Fruit fly (Drosophila melanogaster) whole organism, wandering third instar larva: ENCODE measurements around the gene Cyp4d2.

Experiments used
- Abd-B ChIP-seq: fragments of >200 bp; optimal IDR thresholded peaks from 2 replicates; lab custom pipeline; 2017; ENCODE audit warnings: missing biosample characterization, missing genetic modification characterization
- CG32264 ChIP-seq: fragments of 200-800 bp; sonication (Bioruptor generic); optimal IDR thresholded peaks from 2 replicates; lab custom pipeline; 2016; ENCODE audit warnings: missing biosample characterization, missing genetic modification characterization
- CG9705 ChIP-seq: fragments of 200-800 bp; sonication (Bioruptor generic); optimal IDR thresholded peaks from 2 replicates; lab custom pipeline; 2018; ENCODE audit warnings: missing biosample characterization, mild to moderate bottlenecking, missing genetic modification characterization
- CrebA ChIP-seq: fragments of 200-800 bp; sonication (Bioruptor generic); optimal IDR thresholded peaks from 2 replicates; lab custom pipeline; 2016; ENCODE audit warnings: missing biosample characterization, mild to moderate bottlenecking, missing genetic modification characterization, borderline replicate concordance
- Dfd ChIP-seq: fragments of >200 bp; optimal IDR thresholded peaks from 2 replicates; lab custom pipeline; 2017; ENCODE audit warnings: missing biosample characterization, missing genetic modification characterization
- Dif ChIP-seq: fragments of 200-275, 200-300 bp; sonication (Bioruptor generic); optimal IDR thresholded peaks from 2 replicates; lab custom pipeline; 2018; ENCODE audit warnings: missing biosample characterization, missing genetic modification characterization; ENCODE audit not compliant: partially characterized antibody
- GATAd ChIP-seq: sonication (Bioruptor generic); optimal IDR thresholded peaks from 2 replicates; lab custom pipeline; 2016; ENCODE audit warnings: missing biosample characterization, missing genetic modification characterization
- HLH106 ChIP-seq: fragments of 200-800 bp; optimal IDR thresholded peaks from 3 replicates; lab custom pipeline; 2019; ENCODE audit warnings: missing biosample characterization, mild to moderate bottlenecking, missing genetic modification characterization, moderate library complexity
- Hnf4 ChIP-seq: fragments of 200-800 bp; sonication (Bioruptor generic); optimal IDR thresholded peaks from 2 replicates; lab custom pipeline; 2016; ENCODE audit warnings: missing biosample characterization, mild to moderate bottlenecking, missing genetic modification characterization
- Hr78 ChIP-seq: fragments of >200 bp; optimal IDR thresholded peaks from 2 replicates; lab custom pipeline; 2017; ENCODE audit warnings: missing biosample characterization, missing genetic modification characterization
- Hr83 ChIP-seq: fragments of 200-300 bp; sonication (Bioruptor generic); optimal IDR thresholded peaks from 2 replicates; lab custom pipeline; 2016; ENCODE audit warnings: missing biosample characterization, mild to moderate bottlenecking, missing genetic modification characterization, moderate library complexity; ENCODE audit not compliant: poor library complexity, severe bottlenecking
- Jra ChIP-seq: sonication (Bioruptor generic); optimal IDR thresholded peaks from 2 replicates; lab custom pipeline; 2016; ENCODE audit warnings: missing biosample characterization, missing genetic modification characterization
- Mio ChIP-seq: sonication (Bioruptor generic); optimal IDR thresholded peaks from 2 replicates; lab custom pipeline; 2016; ENCODE audit warnings: missing biosample characterization, missing genetic modification characterization
- Myc ChIP-seq: fragments of >200 bp; optimal IDR thresholded peaks from 2 replicates; lab custom pipeline; 2017
- N ChIP-seq: fragments of >200 bp; optimal IDR thresholded peaks from 2 replicates; lab custom pipeline; 2018; ENCODE audit warnings: missing biosample characterization, missing external identifiers, missing genetic modification characterization
- OdsH ChIP-seq: fragments of 200-800 bp; sonication (Bioruptor generic); optimal IDR thresholded peaks from 2 replicates; lab custom pipeline; 2016; ENCODE audit warnings: missing biosample characterization, mild to moderate bottlenecking, missing genetic modification characterization
- Rel ChIP-seq, 2 experiments: fragments of 200-800 bp; sonication (Bioruptor generic) in 1 of 2; optimal IDR thresholded peaks; 2 replicates in 1 of 2; 3 replicates in 1 of 2; lab custom pipeline; 2016 to 2019; ENCODE audit warnings: mild to moderate bottlenecking in 2 of 2, missing biosample characterization in 2 of 2, missing genetic modification characterization in 2 of 2, moderate library complexity in 1 of 2
- Sp1 ChIP-seq: fragments of 200-800 bp; sonication (Bioruptor generic); optimal IDR thresholded peaks from 3 replicates; lab custom pipeline; 2019; ENCODE audit warnings: missing biosample characterization, mild to moderate bottlenecking, missing genetic modification characterization, moderate library complexity
- Vsx2 ChIP-seq: fragments of 200-300, 225-300 bp; sonication (Bioruptor generic); optimal IDR thresholded peaks from 2 replicates; lab custom pipeline; 2018; ENCODE audit warnings: missing biosample characterization, missing genetic modification characterization; ENCODE audit not compliant: partially characterized antibody
- br ChIP-seq: fragments of 200-800 bp; sonication (Bioruptor generic); optimal IDR thresholded peaks from 2 replicates; lab custom pipeline; 2016; ENCODE audit warnings: missing biosample characterization, missing genetic modification characterization
- brk ChIP-seq: fragments of 200-800 bp; sonication (Bioruptor generic); optimal IDR thresholded peaks from 2 replicates; lab custom pipeline; 2016; ENCODE audit warnings: missing biosample characterization, mild to moderate bottlenecking, missing genetic modification characterization
- dl ChIP-seq, 2 experiments: fragments of 175-275, 200-275 bp in 1 of 2; fragments of 200-275 bp in 1 of 2; sonication (Bioruptor generic); optimal IDR thresholded peaks; lab custom pipeline; 2018; ENCODE audit warnings: mild to moderate bottlenecking in 2 of 2, missing biosample characterization in 2 of 2, missing genetic modification characterization in 2 of 2, moderate library complexity in 2 of 2; ENCODE audit not compliant: partially characterized antibody in 2 of 2, insufficient read depth in 1 of 2
- dmrt93B ChIP-seq: fragments of 200-800 bp; sonication (Bioruptor generic); optimal IDR thresholded peaks from 2 replicates; lab custom pipeline; 2018; ENCODE audit warnings: missing biosample characterization, mild to moderate bottlenecking, missing genetic modification characterization
- dsf ChIP-seq: sonication (Bioruptor generic); optimal IDR thresholded peaks from 2 replicates; lab custom pipeline; 2016; ENCODE audit warnings: missing biosample characterization, missing genetic modification characterization, borderline replicate concordance
- ey ChIP-seq: fragments of 200-800 bp; sonication (Bioruptor generic); optimal IDR thresholded peaks from 2 replicates; lab custom pipeline; 2016; ENCODE audit warnings: missing biosample characterization, missing genetic modification characterization
- foxo ChIP-seq, 2 experiments: fragments of 200-800 bp; sonication (Bioruptor generic); optimal IDR thresholded peaks; 2 replicates in 1 of 2; 3 replicates in 1 of 2; lab custom pipeline; 2016 to 2017; ENCODE audit warnings: missing biosample characterization in 2 of 2, missing genetic modification characterization in 2 of 2
- fru ChIP-seq: fragments of 200-800 bp; sonication (Bioruptor generic); optimal IDR thresholded peaks from 3 replicates; lab custom pipeline; 2016; ENCODE audit warnings: missing biosample characterization, mild to moderate bottlenecking, missing genetic modification characterization
- h ChIP-seq: fragments of 200-800 bp; sonication (Bioruptor generic); optimal IDR thresholded peaks from 3 replicates; lab custom pipeline; 2016; ENCODE audit warnings: missing biosample characterization, mild to moderate bottlenecking, missing genetic modification characterization
- jim ChIP-seq: fragments of 175-275, 200-325 bp; sonication (Bioruptor generic); optimal IDR thresholded peaks from 2 replicates; lab custom pipeline; 2016; ENCODE audit warnings: missing biosample characterization, mild to moderate bottlenecking, missing genetic modification characterization
- lola ChIP-seq: fragments of >200 bp; optimal IDR thresholded peaks from 2 replicates; lab custom pipeline; 2017; ENCODE audit warnings: missing biosample characterization, missing genetic modification characterization
- pan ChIP-seq: fragments of >200 bp; optimal IDR thresholded peaks from 2 replicates; lab custom pipeline; 2017
- psq ChIP-seq: fragments of 200-800 bp; sonication (Bioruptor generic); optimal IDR thresholded peaks from 3 replicates; lab custom pipeline; 2017; ENCODE audit warnings: missing biosample characterization, mild to moderate bottlenecking, missing genetic modification characterization, moderate library complexity
- rgr ChIP-seq: fragments of 200-800 bp; sonication (Bioruptor generic); optimal IDR thresholded peaks from 3 replicates; lab custom pipeline; 2016; ENCODE audit warnings: missing biosample characterization, mild to moderate bottlenecking, missing genetic modification characterization
- sage ChIP-seq: fragments of 200-800 bp; sonication (Bioruptor generic); optimal IDR thresholded peaks from 2 replicates; lab custom pipeline; 2016; ENCODE audit warnings: missing biosample characterization, mild to moderate bottlenecking, missing genetic modification characterization
- sv ChIP-seq: fragments of 200-800 bp; sonication (Bioruptor generic); optimal IDR thresholded peaks from 3 replicates; lab custom pipeline; 2016; ENCODE audit warnings: missing biosample characterization, missing genetic modification characterization
- tai ChIP-seq: sonication (Bioruptor generic); optimal IDR thresholded peaks from 2 replicates; lab custom pipeline; 2016; ENCODE audit warnings: missing biosample characterization, missing genetic modification characterization
- usp ChIP-seq: fragments of >200 bp; optimal IDR thresholded peaks from 2 replicates; lab custom pipeline; 2017; ENCODE audit warnings: missing biosample characterization, missing genetic modification characterization
- woc ChIP-seq: sonication (Bioruptor generic); optimal IDR thresholded peaks from 2 replicates; lab custom pipeline; 2016; ENCODE audit warnings: missing biosample characterization, mild to moderate bottlenecking, missing genetic modification characterization

Gene Cyp4d2

DNA sequence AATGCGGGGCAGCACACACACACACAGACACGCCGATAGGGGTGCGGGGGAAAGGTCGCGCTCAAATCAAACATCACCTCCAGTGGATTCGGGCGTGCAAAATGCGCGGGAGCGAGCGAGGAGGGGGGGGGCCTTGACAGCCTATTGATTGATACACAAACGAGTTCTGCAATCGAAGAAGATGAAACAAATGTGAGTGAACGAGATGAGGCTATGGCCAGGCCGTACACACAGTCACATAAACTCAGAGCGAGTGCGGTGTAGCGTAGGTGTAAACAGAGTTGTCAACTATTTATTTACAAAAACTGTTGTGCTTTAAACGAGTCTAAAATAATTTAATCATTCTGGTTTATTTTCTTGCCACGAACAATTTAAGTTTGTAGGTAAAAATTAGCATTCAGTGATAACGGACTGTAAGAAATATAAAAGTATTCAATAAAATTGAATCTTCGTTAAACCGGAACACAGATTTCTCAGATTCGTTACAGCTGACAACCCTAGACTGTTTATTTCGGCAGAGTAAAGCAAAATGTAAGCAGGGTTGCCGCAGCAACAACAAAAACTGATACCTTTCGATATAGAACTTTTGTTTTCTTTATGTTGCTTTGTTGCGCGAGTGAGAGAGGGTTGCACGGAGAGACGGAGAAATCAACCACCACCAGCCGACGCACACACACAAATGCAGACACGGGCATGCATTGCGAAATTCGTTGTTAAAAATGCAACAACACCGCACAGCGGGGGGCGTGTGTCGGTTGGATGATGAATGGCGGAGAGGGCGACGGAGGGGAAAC lies 40.6 kb upstream of the Cyp4d2 start:
- TF ChIP-seq Jra (peak; percentile 87), Rel (GFP tag; optimal IDR thresholded peaks at IDR 0.05; lab: Kevin White, UChicago) (peak; percentile 64), Rel (tag; optimal IDR thresholded peaks at IDR 0.05; lab: Kevin White, UChicago) (peak; percentile 93), jim (GFP tag; lab: Kevin White, UChicago) (peak; percentile 82), woc (peak; percentile 88), Dif (peak; percentile 57), Hnf4 (GFP tag; lab: Kevin White, UChicago) (peak; percentile 83), lola (GFP tag; lab: Kevin White, UChicago) (no peak), dmrt93B (peak; percentile 93), CrebA (GFP tag; lab: Kevin White, UChicago) (peak; percentile 66), br (GFP tag; lab: Kevin White, UChicago) (peak; percentile 91), h (GFP tag; lab: Kevin White, UChicago) (peak; percentile 95), Dfd (peak; percentile 40), GATAd (GFP tag; lab: Kevin White, UChicago) (no peak), N (GFP tag; lab: Kevin White, UChicago) (no peak), tai (GFP tag; lab: Kevin White, UChicago) (peak; percentile 87), psq (peak; percentile 89), sv (GFP tag; lab: Kevin White, UChicago) (peak; percentile 77), Mio (peak; percentile 52), sage (GFP tag; lab: Kevin White, UChicago) (peak; percentile 83), foxo (GFP tag; optimal IDR thresholded peaks at IDR 0.05; lab: Kevin White, UChicago) (peak; percentile 37 to 94), Sp1 (GFP tag; lab: Kevin White, UChicago) (peak; percentile 96), rgr (GFP tag; lab: Kevin White, UChicago) (peak; percentile 92), HLH106 (tag; lab: Kevin White, UChicago) (peak; percentile 96), dsf (peak; percentile 70), ey (GFP tag; lab: Kevin White, UChicago) (peak; percentile 95), fru (peak; percentile 94), Myc (lab: Kevin White, UChicago) (no peak), brk (peak; percentile 80), Hr83 (peak; percentile 37), OdsH (GFP tag; lab: Kevin White, UChicago) (peak; percentile 92), Vsx2 (GFP tag; lab: Kevin White, UChicago) (peak; percentile 68), pan (no peak), usp (GFP tag; lab: Kevin White, UChicago) (no peak), CG32264 (GFP tag; lab: Kevin White, UChicago) (peak; percentile 58), dl (GFP tag; optimal IDR thresholded peaks at IDR 0.05; lab: Kevin White, UChicago; ENCODE audit: insufficient read depth in 1 of 2, partially characterized antibody in 2 of 2) (peak in 1 of 2 experiments; percentile 55), Hr78 (GFP tag; lab: Kevin White, UChicago) (no peak), CG9705 (GFP tag; lab: Kevin White, UChicago) (peak; percentile 94), Abd-B (GFP tag; lab: Kevin White, UChicago) (no peak)

- TF ChIP-seq dmrt93B (no peak), CrebA (GFP tag; lab: Kevin White, UChicago) (no peak), Sp1 (GFP tag; lab: Kevin White, UChicago) (no peak), Rel (GFP tag; optimal IDR thresholded peaks at IDR 0.05; lab: Kevin White, UChicago) (no peak), Rel (tag; optimal IDR thresholded peaks at IDR 0.05; lab: Kevin White, UChicago) (peak; percentile 89), lola (GFP tag; lab: Kevin White, UChicago) (no peak), sv (GFP tag; lab: Kevin White, UChicago) (no peak), woc (no peak), rgr (GFP tag; lab: Kevin White, UChicago) (no peak), psq (no peak), brk (no peak), Hr78 (GFP tag; lab: Kevin White, UChicago) (no peak), dl (GFP tag; optimal IDR thresholded peaks at IDR 0.05; lab: Kevin White, UChicago; ENCODE audit: insufficient read depth in 1 of 2, partially characterized antibody in 2 of 2) (no peak), h (GFP tag; lab: Kevin White, UChicago) (no peak), Dif (no peak), foxo (GFP tag; optimal IDR thresholded peaks at IDR 0.05; lab: Kevin White, UChicago) (peak in 1 of 2 experiments; percentile 59), Myc (lab: Kevin White, UChicago) (no peak), Hr83 (no peak), Dfd (peak; percentile 52), usp (GFP tag; lab: Kevin White, UChicago) (no peak), Abd-B (GFP tag; lab: Kevin White, UChicago) (no peak), Hnf4 (GFP tag; lab: Kevin White, UChicago) (no peak), OdsH (GFP tag; lab: Kevin White, UChicago) (no peak), sage (GFP tag; lab: Kevin White, UChicago) (no peak), ey (GFP tag; lab: Kevin White, UChicago) (peak; percentile 42), HLH106 (tag; lab: Kevin White, UChicago) (no peak), fru (peak; percentile 45), pan (no peak), GATAd (GFP tag; lab: Kevin White, UChicago) (no peak), tai (GFP tag; lab: Kevin White, UChicago) (no peak), br (GFP tag; lab: Kevin White, UChicago) (no peak), Mio (no peak), jim (GFP tag; lab: Kevin White, UChicago) (no peak), CG9705 (GFP tag; lab: Kevin White, UChicago) (no peak), CG32264 (GFP tag; lab: Kevin White, UChicago) (no peak), N (GFP tag; lab: Kevin White, UChicago) (no peak)
Observed at dm6 chrX:2135868-2136787, 39.7 kb upstream of the Cyp4d2 start.
